Fruit fly (Drosophila melanogaster): ENCODE data around the gene Klp67A.

DNA sequence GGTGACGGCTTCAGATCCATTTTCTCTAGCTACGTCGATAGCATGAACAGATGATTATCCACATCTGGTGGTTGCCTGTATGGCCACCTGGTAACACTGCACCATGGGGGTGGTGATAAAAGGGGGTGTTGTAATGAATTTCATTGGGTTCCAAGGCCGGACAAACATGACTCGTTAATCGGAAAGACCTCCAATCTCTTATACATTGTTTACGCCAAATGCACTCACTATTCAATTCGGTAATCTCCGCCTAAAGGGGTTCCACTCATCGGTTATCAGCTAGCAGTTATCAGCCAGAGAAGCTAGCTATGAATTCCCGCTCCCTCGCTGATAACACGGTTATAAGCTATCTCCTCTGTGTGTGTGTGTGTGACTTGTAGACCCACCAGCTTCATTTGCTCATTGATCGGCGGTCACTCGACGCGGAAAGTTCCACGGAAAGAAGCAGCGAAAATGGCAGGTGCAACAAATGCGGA lies 6.6 kb downstream of the Klp67A start, which contains the start of gene Pdxk:
- TF ChIP-seq CG8478 (optimal IDR thresholded peaks at IDR 0.05) (no peak), CTCF (optimal IDR thresholded peaks at IDR 0.05) (no peak)

All from S2 (cell line).